Worm (Caenorhabditis elegans) whole organism, L4 larva: ENCODE measurements around the gene ZK1098.9.

ENCODE experiments used
- D1046.2 ChIP-seq: fragments of 200-800 bp; sonication (Bioruptor generic); IDR thresholded peaks from 2 replicates; pipeline ENCODE4 v1.3.6; 2022; ENCODE audit warnings: missing genetic modification characterization, missing compliant biosample characterization
- F10B5.3 ChIP-seq: sonication (generic microtip); optimal IDR thresholded peaks from 2 replicates; lab custom pipeline; 2016; ENCODE audit warnings: mild to moderate bottlenecking, missing genetic modification characterization, missing compliant biosample characterization
- F37D6.2 ChIP-seq: sonication (generic microtip); optimal IDR thresholded peaks from 2 replicates; lab custom pipeline; 2016; ENCODE audit warnings: mild to moderate bottlenecking, missing genetic modification characterization, missing compliant biosample characterization
- R02D3.7 ChIP-seq: fragments of 150-350 bp; sonication (generic microtip); optimal IDR thresholded peaks from 3 replicates; lab custom pipeline; 2014; ENCODE audit warnings: missing biosample characterization, missing genetic modification characterization
- T20F7.1 ChIP-seq: fragments of 200-800 bp; sonication (Bioruptor generic); optimal IDR thresholded peaks from 2 replicates; lab custom pipeline; 2018; ENCODE audit warnings: mild to moderate bottlenecking, missing genetic modification characterization, missing compliant biosample characterization
- Y48G9A.11 ChIP-seq: fragments of 200-800 bp; sonication (Bioruptor generic); IDR thresholded peaks from 2 replicates; pipeline ENCODE4 v1.3.6; 2022; ENCODE audit warnings: missing genetic modification reagents, missing genetic modification characterization, missing compliant biosample characterization
- ZK546.5 ChIP-seq, 2 experiments: sonication (generic microtip); optimal IDR thresholded peaks; 2 replicates each; lab custom pipeline; 2017; ENCODE audit warnings: missing biosample characterization in 2 of 2, missing genetic modification characterization in 2 of 2
- arid-1 ChIP-seq: fragments of 200-800 bp; sonication (Bioruptor generic); conservative IDR thresholded peaks from 2 replicates; pipeline ENCODE4 v1.3.6; 2022; ENCODE audit warnings: missing genetic modification reagents, missing genetic modification characterization, missing compliant biosample characterization
- attf-4 ChIP-seq: sonication (generic microtip); optimal IDR thresholded peaks from 3 replicates; lab custom pipeline; 2017; ENCODE audit warnings: missing biosample characterization, missing genetic modification characterization
- ceh-28 ChIP-seq: fragments of 150-350 bp; optimal IDR thresholded peaks from 2 replicates; lab custom pipeline; 2014; ENCODE audit warnings: missing biosample characterization, missing genetic modification reagents, missing genetic modification characterization
- ctbp-1 ChIP-seq: fragments of 200-800 bp; sonication (Bioruptor generic); IDR thresholded peaks from 2 replicates; pipeline ENCODE4 v1.3.6; 2022; ENCODE audit warnings: missing genetic modification reagents, missing genetic modification characterization, missing compliant biosample characterization
- daf-12 ChIP-seq: fragments of 150-350 bp; optimal IDR thresholded peaks from 2 replicates; lab custom pipeline; 2014; ENCODE audit warnings: missing biosample characterization, missing genetic modification reagents, missing genetic modification characterization
- daf-19 ChIP-seq: fragments of 200-800 bp; sonication (Bioruptor generic); conservative IDR thresholded peaks from 2 replicates; pipeline ENCODE4 v1.3.6; 2022; ENCODE audit warnings: missing genetic modification characterization, missing compliant biosample characterization
- daf-8 ChIP-seq: fragments of 200-800 bp; sonication (Bioruptor generic); IDR thresholded peaks from 2 replicates; pipeline ENCODE4 v1.3.6; 2022; ENCODE audit warnings: missing genetic modification characterization, missing compliant biosample characterization
- dmd-6 ChIP-seq: fragments of 200-800 bp; sonication (Bioruptor generic); IDR thresholded peaks from 2 replicates; pipeline ENCODE4 v1.3.6; 2022; ENCODE audit warnings: missing genetic modification reagents, missing genetic modification characterization, missing compliant biosample characterization
- dmd-8 ChIP-seq: fragments of 200-800 bp; sonication (Bioruptor generic); IDR thresholded peaks from 2 replicates; pipeline ENCODE4 v1.3.6; 2022; ENCODE audit warnings: missing genetic modification characterization, missing compliant biosample characterization
- dmd-9 ChIP-seq: fragments of 200-800 bp; sonication (Bioruptor generic); IDR thresholded peaks from 2 replicates; pipeline ENCODE4 v1.3.6; 2022; ENCODE audit warnings: missing genetic modification reagents, missing genetic modification characterization, missing compliant biosample characterization
- duxl-1 ChIP-seq: sonication (generic microtip); optimal IDR thresholded peaks from 2 replicates; lab custom pipeline; 2016; ENCODE audit warnings: mild to moderate bottlenecking, missing genetic modification characterization, moderate library complexity, missing compliant biosample characterization; ENCODE audit not compliant: poor library complexity
- dve-1 ChIP-seq: sonication (generic microtip); optimal IDR thresholded peaks from 2 replicates; lab custom pipeline; 2017; ENCODE audit warnings: antibody characterized with exemption, mild to moderate bottlenecking, missing genetic modification characterization, missing compliant biosample characterization; ENCODE audit not compliant: insufficient read depth
- egl-27 ChIP-seq: sonication (generic microtip); optimal IDR thresholded peaks from 3 replicates; lab custom pipeline; 2017; ENCODE audit warnings: missing biosample characterization, missing genetic modification reagents, missing genetic modification characterization
- egl-43 ChIP-seq: fragments of 200-800 bp; sonication (Bioruptor generic); IDR thresholded peaks from 2 replicates; pipeline ENCODE4 v1.3.6; 2022; ENCODE audit warnings: missing genetic modification reagents, missing genetic modification characterization, missing compliant biosample characterization
- fos-1 ChIP-seq: fragments of 150-350 bp; optimal IDR thresholded peaks from 2 replicates; lab custom pipeline; 2014; ENCODE audit warnings: missing biosample characterization, missing genetic modification characterization
- gei-8 ChIP-seq: fragments of 200-800 bp; sonication (Bioruptor generic); optimal IDR thresholded peaks from 2 replicates; lab custom pipeline; 2018; ENCODE audit warnings: mild to moderate bottlenecking, missing genetic modification characterization, missing compliant biosample characterization
- hif-1 ChIP-seq, 2 experiments: sonication (generic microtip); optimal IDR thresholded peaks; 2 replicates each; lab custom pipeline; 2016 to 2017; ENCODE audit warnings: missing compliant biosample characterization in 2 of 2, missing genetic modification characterization in 2 of 2, missing genetic modification reagents in 2 of 2, missing genotype in 2 of 2, mild to moderate bottlenecking in 1 of 2
- hmg-1.1 ChIP-seq: fragments of 200-800 bp; sonication (Bioruptor generic); IDR thresholded peaks from 2 replicates; pipeline ENCODE4 v1.3.6; 2022; ENCODE audit warnings: missing genetic modification reagents, missing genetic modification characterization, missing compliant biosample characterization
- jun-1 ChIP-seq: fragments of 150-350 bp; optimal IDR thresholded peaks from 2 replicates; lab custom pipeline; 2014; ENCODE audit warnings: missing biosample characterization, missing genetic modification reagents, missing genetic modification characterization
- lim-7 ChIP-seq: fragments of 200-800 bp; sonication (Bioruptor generic); IDR thresholded peaks from 2 replicates; pipeline ENCODE4 v1.3.6; 2022; ENCODE audit warnings: missing genetic modification characterization, missing compliant biosample characterization
- lin-1 ChIP-seq: fragments of 200-800 bp; sonication (Bioruptor generic); IDR thresholded peaks from 2 replicates; pipeline ENCODE4 v1.3.6; 2022; ENCODE audit warnings: missing genetic modification reagents, missing genetic modification characterization, missing compliant biosample characterization
- lin-13 ChIP-seq: fragments of 150-350 bp; optimal IDR thresholded peaks from 2 replicates; lab custom pipeline; 2014; ENCODE audit warnings: missing biosample characterization, missing genetic modification reagents, missing genetic modification characterization
- lin-29 ChIP-seq: fragments of 200-800 bp; sonication (Bioruptor generic); IDR thresholded peaks from 2 replicates; pipeline ENCODE4 v1.3.6; 2022; ENCODE audit warnings: missing genetic modification reagents, missing genetic modification characterization, missing compliant biosample characterization
- lin-39 ChIP-seq: fragments of 150-350 bp; optimal IDR thresholded peaks from 2 replicates; lab custom pipeline; 2014; ENCODE audit warnings: missing biosample characterization, missing genetic modification reagents, missing genetic modification characterization
- lir-3 ChIP-seq: sonication (generic microtip); optimal IDR thresholded peaks from 2 replicates; lab custom pipeline; 2016; ENCODE audit warnings: mild to moderate bottlenecking, missing genetic modification characterization, missing compliant biosample characterization
- mdl-1 ChIP-seq, 2 experiments: fragments of 150-350 bp in 1 of 2; sonication (generic microtip) in 1 of 2; optimal IDR thresholded peaks; 2 replicates each; lab custom pipeline; 2014 to 2017; ENCODE audit warnings: missing biosample characterization in 2 of 2, missing genetic modification characterization in 2 of 2
- mdt-29 ChIP-seq: fragments of 200-800 bp; sonication (Bioruptor generic); IDR thresholded peaks from 2 replicates; pipeline ENCODE4 v1.3.6; 2022; ENCODE audit warnings: missing genetic modification reagents, missing genetic modification characterization, missing compliant biosample characterization
- mxl-2 ChIP-seq: fragments of 200-800 bp; sonication (Bioruptor generic); conservative IDR thresholded peaks from 2 replicates; pipeline ENCODE4 v1.3.6; 2022; ENCODE audit warnings: missing genetic modification reagents, missing genetic modification characterization, missing compliant biosample characterization
- mxl-3 ChIP-seq: fragments of 200-800 bp; sonication (Bioruptor generic); optimal IDR thresholded peaks from 2 replicates; lab custom pipeline; 2018; ENCODE audit warnings: mild to moderate bottlenecking, missing genetic modification characterization, missing compliant biosample characterization
- nhr-10 ChIP-seq: fragments of 150-350 bp; optimal IDR thresholded peaks from 2 replicates; lab custom pipeline; 2014; ENCODE audit warnings: missing biosample characterization, missing genetic modification characterization
- nhr-102 ChIP-seq: sonication (generic microtip); optimal IDR thresholded peaks from 2 replicates; lab custom pipeline; 2016; ENCODE audit warnings: mild to moderate bottlenecking, missing genetic modification characterization, moderate library complexity, missing compliant biosample characterization
- nhr-11 ChIP-seq: fragments of 150-350 bp; optimal IDR thresholded peaks from 2 replicates; lab custom pipeline; 2014; ENCODE audit warnings: missing biosample characterization, missing genetic modification characterization
- nhr-111 ChIP-seq: fragments of 200-800 bp; sonication (Bioruptor generic); optimal IDR thresholded peaks from 2 replicates; lab custom pipeline; 2018; ENCODE audit warnings: mild to moderate bottlenecking, missing genetic modification characterization, missing compliant biosample characterization
- nhr-237 ChIP-seq: sonication (generic microtip); optimal IDR thresholded peaks from 2 replicates; lab custom pipeline; 2017; ENCODE audit warnings: missing biosample characterization, missing genetic modification characterization
- nhr-25 ChIP-seq: sonication (generic microtip); optimal IDR thresholded peaks from 2 replicates; lab custom pipeline; 2017; ENCODE audit warnings: missing genetic modification characterization, mild to moderate bottlenecking, missing compliant biosample characterization, antibody characterized with exemption, moderate library complexity, borderline replicate concordance; ENCODE audit not compliant: insufficient read depth
- nhr-48 ChIP-seq: sonication (generic microtip); optimal IDR thresholded peaks from 2 replicates; lab custom pipeline; 2016; ENCODE audit warnings: mild to moderate bottlenecking, missing genetic modification characterization, missing compliant biosample characterization
- nhr-76 ChIP-seq: fragments of 150-350 bp; optimal IDR thresholded peaks from 2 replicates; lab custom pipeline; 2014; ENCODE audit warnings: missing biosample characterization, missing genetic modification characterization
- nhr-77 ChIP-seq: fragments of 150-350 bp; optimal IDR thresholded peaks from 2 replicates; lab custom pipeline; 2014; ENCODE audit warnings: missing biosample characterization, missing genetic modification characterization
- php-3 ChIP-seq: fragments of 200-800 bp; sonication (Bioruptor generic); IDR thresholded peaks from 2 replicates; pipeline ENCODE4 v1.3.6; 2022; ENCODE audit warnings: missing genetic modification reagents, missing genetic modification characterization, missing compliant biosample characterization
- sdz-12 ChIP-seq: fragments of 200-800 bp; sonication (Bioruptor generic); optimal IDR thresholded peaks from 2 replicates; lab custom pipeline; 2018; ENCODE audit warnings: mild to moderate bottlenecking, missing genetic modification characterization, missing compliant biosample characterization
- snpc-1.2 ChIP-seq: fragments of 200-800 bp; sonication (Bioruptor generic); IDR thresholded peaks from 2 replicates; pipeline ENCODE4 v1.3.6; 2022; ENCODE audit warnings: missing genetic modification reagents, missing genetic modification characterization, missing compliant biosample characterization
- spr-1 ChIP-seq: sonication (generic microtip); optimal IDR thresholded peaks from 2 replicates; lab custom pipeline; 2016; ENCODE audit warnings: mild to moderate bottlenecking, missing genetic modification characterization, missing compliant biosample characterization
- tra-1 ChIP-seq: fragments of 200-800 bp; sonication (Bioruptor generic); IDR thresholded peaks from 2 replicates; pipeline ENCODE4 v1.3.6; 2022; ENCODE audit warnings: missing genetic modification reagents, missing genetic modification characterization, missing compliant biosample characterization

ZK1098.9 gene

ce11 chrIII:9509764-9510370 lies 34.4 kb upstream of the ZK1098.9 start (continued):
- TF ChIP-seq ZK546.5 (tag; optimal IDR thresholded peaks at IDR 0.05; lab: Kevin White, UChicago) (no peak), mdl-1 (tag; optimal IDR thresholded peaks at IDR 0.05; lab: Kevin White, UChicago) (no peak), mxl-2 (GFP tag; lab: Robert Waterston, UW) (no peak), dmd-9 (GFP tag; lab: Robert Waterston, UW) (0 out of 2 replicates have a peak, but pooled peaks have one; percentile 10), nhr-48 (tag; lab: Kevin White, UChicago) (no peak), nhr-76 (tag; lab: Kevin White, UChicago) (no peak), daf-12 (no peak), dmd-8 (GFP tag; lab: Robert Waterston, UW) (no peak), mdt-29 (no peak), nhr-111 (GFP tag; lab: Kevin White, UChicago) (peak; percentile 23), lin-29 (no peak), jun-1 (tag; lab: Kevin White, UChicago) (no peak), daf-19 (GFP tag; lab: Robert Waterston, UW) (no peak), nhr-10 (tag; lab: Kevin White, UChicago) (no peak), lim-7 (GFP tag; lab: Robert Waterston, UW) (peak; percentile 61), F10B5.3 (peak; percentile 23), attf-4 (tag; lab: Kevin White, UChicago) (no peak), dmd-6 (GFP tag; lab: Robert Waterston, UW) (0 out of 2 replicates have a peak, but pooled peaks have one; percentile 6), R02D3.7 (tag; lab: Kevin White, UChicago) (no peak), lin-39 (tag; lab: Kevin White, UChicago) (no peak), ceh-28 (tag; lab: Kevin White, UChicago) (no peak), lin-1 (GFP tag; lab: Robert Waterston, UW) (peak; percentile 36; the same call in 1 of the 2 replicates), snpc-1.2 (no peak), ctbp-1 (GFP tag; lab: Robert Waterston, UW) (peak; percentile 55), dve-1 (tag; lab: Kevin White, UChicago) (peak; percentile 6), nhr-11 (tag; lab: Kevin White, UChicago) (no peak), mxl-3 (GFP tag; lab: Kevin White, UChicago) (no peak), nhr-237 (tag; lab: Kevin White, UChicago) (no peak), arid-1 (GFP tag; lab: Robert Waterston, UW) (peak; percentile 40; the same call in 1 of the 2 replicates), Y48G9A.11 (GFP tag; lab: Robert Waterston, UW) (0 out of 2 replicates have a peak, but pooled peaks have one; percentile 24), egl-43 (GFP tag; lab: Robert Waterston, UW) (no peak), hif-1 (tag; optimal IDR thresholded peaks at IDR 0.05; lab: Kevin White, UChicago) (no peak), F37D6.2 (tag; lab: Kevin White, UChicago) (no peak), nhr-25 (tag; lab: Kevin White, UChicago) (peak; percentile 9), daf-8 (GFP tag; lab: Robert Waterston, UW) (no peak), lir-3 (tag; lab: Kevin White, UChicago) (no peak), T20F7.1 (GFP tag; lab: Kevin White, UChicago) (peak; percentile 55), lin-13 (GFP tag; lab: Kevin White, UChicago) (peak; percentile 38), gei-8 (no peak), egl-27 (tag; lab: Kevin White, UChicago) (no peak), hmg-1.1 (GFP tag; lab: Robert Waterston, UW) (0 out of 2 replicates have a peak, but pooled peaks have one; percentile 11), D1046.2 (GFP tag; lab: Robert Waterston, UW) (no peak), duxl-1 (tag; lab: Kevin White, UChicago) (no peak), php-3 (no peak), nhr-77 (tag; lab: Kevin White, UChicago) (no peak), nhr-102 (tag; lab: Kevin White, UChicago) (peak; percentile 57), sdz-12 (GFP tag; lab: Kevin White, UChicago) (peak; percentile 68), tra-1 (GFP tag; lab: Robert Waterston, UW) (no peak), fos-1 (tag; lab: Kevin White, UChicago) (no peak), spr-1 (no peak)
